Worm (Caenorhabditis elegans): Measurements from ENCODE around the gene thoc-2.

thoc-2 gene

ce11 chrIII:6419409-6419944 lies 51.6 kb downstream of the thoc-2 start, which contains the start of gene atgl-1:
atgl-1 (minus strand) TSS chrIII:6419459.
- TF ChIP-seq hlh-11 (tag; optimal IDR thresholded peaks at IDR 0.05) (peak; percentile 52), nhr-77 (tag; optimal IDR thresholded peaks at IDR 0.05) (no peak), ceh-20 (GFP tag; IDR thresholded peaks at IDR 0.05) (no peak), Y75B8A.6 (GFP tag; IDR thresholded peaks at IDR 0.05) (no peak), ceh-44 (GFP tag; IDR thresholded peaks at IDR 0.05) (no peak), egl-43 (GFP tag; IDR thresholded peaks at IDR 0.05) (no peak), lin-1 (GFP tag; IDR thresholded peaks at IDR 0.05) (no peak), dmd-6 (GFP tag; IDR thresholded peaks at IDR 0.05) (peak; percentile 32; the same call in 1 of the 2 replicates), egl-27 (tag; optimal IDR thresholded peaks at IDR 0.05) (no peak), arid-1 (GFP tag; conservative IDR thresholded peaks at IDR 0.05) (no peak), F37D6.2 (tag; optimal IDR thresholded peaks at IDR 0.05) (no peak), dve-1 (tag; optimal IDR thresholded peaks at IDR 0.05; ENCODE audit: insufficient read depth) (peak; percentile 1), daf-16 (GFP tag; optimal IDR thresholded peaks at IDR 0.05) (no peak), daf-16 (tag; optimal IDR thresholded peaks at IDR 0.05) (peak; percentile 15), nhr-237 (tag; optimal IDR thresholded peaks at IDR 0.05) (no peak), dpl-1 (GFP tag; optimal IDR thresholded peaks at IDR 0.05) (no peak), ceh-28 (tag; optimal IDR thresholded peaks at IDR 0.05) (no peak), nhr-48 (tag; optimal IDR thresholded peaks at IDR 0.05) (peak; percentile 8), mdl-1 (tag; optimal IDR thresholded peaks at IDR 0.05) (peak in 1 of 2 experiments; percentile 38), hlh-30 (tag; optimal IDR thresholded peaks at IDR 0.05; ENCODE audit: insufficient read depth) (peak; percentile 43), lin-29 (GFP tag; IDR thresholded peaks at IDR 0.05) (no peak), hmg-1.1 (GFP tag; IDR thresholded peaks at IDR 0.05) (no peak), dmd-9 (GFP tag; IDR thresholded peaks at IDR 0.05) (no peak), sdz-12 (GFP tag; optimal IDR thresholded peaks at IDR 0.05) (no peak), nhr-28 (tag; optimal IDR thresholded peaks at IDR 0.05) (peak; percentile 69), mxl-3 (GFP tag; optimal IDR thresholded peaks at IDR 0.05) (peak; percentile 35), F49E8.2 (tag; optimal IDR thresholded peaks at IDR 0.05; ENCODE audit: borderline replicate concordance) (no peak), lim-7 (GFP tag; IDR thresholded peaks at IDR 0.05) (no peak), daf-19 (GFP tag; conservative IDR thresholded peaks at IDR 0.05) (no peak), F26F4.8 (GFP tag; conservative IDR thresholded peaks at IDR 0.05) (no peak), pqm-1 (tag; optimal IDR thresholded peaks at IDR 0.05) (no peak), snpc-1.2 (GFP tag; IDR thresholded peaks at IDR 0.05) (no peak), zip-2 (tag; optimal IDR thresholded peaks at IDR 0.05) (no peak), daf-8 (GFP tag; IDR thresholded peaks at IDR 0.05) (no peak), unc-130 (GFP tag; optimal IDR thresholded peaks at IDR 0.05) (no peak), duxl-1 (tag; optimal IDR thresholded peaks at IDR 0.05; ENCODE audit: poor library complexity) (no peak), gei-8 (GFP tag; optimal IDR thresholded peaks at IDR 0.05) (no peak), spr-1 (tag; optimal IDR thresholded peaks at IDR 0.05) (no peak), F44E2.7 (GFP tag; IDR thresholded peaks at IDR 0.05) (no peak)

ce11 chrIII:6420201-6420600 lies 52.4 kb downstream of the thoc-2 start:
- TF ChIP-seq egl-27 (tag; optimal IDR thresholded peaks at IDR 0.05) (no peak), pha-4 (GFP tag; IDR thresholded peaks at IDR 0.05) (peak; percentile 64; the same call in 1 of the 2 replicates), pha-4 (tag; optimal IDR thresholded peaks at IDR 0.05) (no peak), nhr-11 (tag; optimal IDR thresholded peaks at IDR 0.05) (peak; percentile 57), mdl-1 (tag; optimal IDR thresholded peaks at IDR 0.05) (peak in 1 of 2 experiments; percentile 51), lin-39 (tag; optimal IDR thresholded peaks at IDR 0.05) (no peak), madf-9 (GFP tag; conservative IDR thresholded peaks at IDR 0.05) (no peak), pqm-1 (tag; optimal IDR thresholded peaks at IDR 0.05) (no peak), daf-12 (tag; optimal IDR thresholded peaks at IDR 0.05) (no peak), snpc-1.2 (GFP tag; IDR thresholded peaks at IDR 0.05) (no peak), hlh-11 (tag; optimal IDR thresholded peaks at IDR 0.05) (peak; percentile 60), nhr-77 (tag; optimal IDR thresholded peaks at IDR 0.05) (no peak), ceh-32 (tag; optimal IDR thresholded peaks at IDR 0.05; ENCODE audit: poor library complexity) (no peak), nhr-6 (tag; optimal IDR thresholded peaks at IDR 0.05) (no peak), aha-1 (tag) (no peak), unc-62 (GFP tag; optimal IDR thresholded peaks at IDR 0.05 in 1 of 2) (peak in 1 of 2 experiments; percentile 31), unc-62 (tag; optimal IDR thresholded peaks at IDR 0.05) (no peak), mes-2 (tag; optimal IDR thresholded peaks at IDR 0.05; ENCODE audit: poor library complexity, severe bottlenecking) (no peak), attf-4 (tag; optimal IDR thresholded peaks at IDR 0.05) (no peak)

Measured in whole organism, L4 larva.